Worm (Caenorhabditis elegans) whole organism, L3 larva: Measurements from ENCODE around the gene col-158.

Experiments
- ZK546.5 ChIP-seq: sonication (generic microtip); optimal IDR thresholded peaks from 2 replicates; lab custom pipeline; 2017; ENCODE audit warnings: missing biosample characterization, missing genetic modification characterization
- aly-2 ChIP-seq: fragments of 150-350 bp; optimal IDR thresholded peaks from 2 replicates; lab custom pipeline; 2014; ENCODE audit warnings: missing biosample characterization, missing genetic modification characterization
- ceh-28 ChIP-seq: fragments of 150-350 bp; optimal IDR thresholded peaks from 2 replicates; lab custom pipeline; 2014; ENCODE audit warnings: missing biosample characterization, missing genetic modification reagents, missing genetic modification characterization
- ceh-82 ChIP-seq: fragments of 150-350 bp; optimal IDR thresholded peaks from 2 replicates; lab custom pipeline; 2014; ENCODE audit warnings: missing biosample characterization, missing genetic modification characterization
- ceh-9 ChIP-seq: sonication (generic microtip); optimal IDR thresholded peaks from 2 replicates; lab custom pipeline; 2018; ENCODE audit warnings: missing biosample characterization, missing genetic modification characterization
- daf-12 ChIP-seq: fragments of 150-350 bp; optimal IDR thresholded peaks from 2 replicates; lab custom pipeline; 2014; ENCODE audit warnings: missing biosample characterization, missing genetic modification reagents, missing genetic modification characterization
- egl-5 ChIP-seq: fragments of 150-350 bp; optimal IDR thresholded peaks from 2 replicates; lab custom pipeline; 2017; ENCODE audit warnings: missing biosample characterization, missing genetic modification reagents, missing genetic modification characterization, inconsistent platforms
- elt-1 ChIP-seq: fragments of 150-350 bp; optimal IDR thresholded peaks from 2 replicates; lab custom pipeline; 2014; ENCODE audit warnings: missing biosample characterization, missing genetic modification characterization
- elt-2 ChIP-seq: sonication (generic microtip); optimal IDR thresholded peaks from 2 replicates; lab custom pipeline; 2016; ENCODE audit warnings: missing genetic modification reagents, mild to moderate bottlenecking, missing genetic modification characterization, missing compliant biosample characterization
- eor-1 ChIP-seq, 2 experiments: fragments of 150-350 bp; optimal IDR thresholded peaks; 2 replicates each; lab custom pipeline; 2014 to 2018; ENCODE audit warnings: missing biosample characterization in 2 of 2, missing genetic modification characterization in 2 of 2
- fkh-10 ChIP-seq: sonication (generic microtip); optimal IDR thresholded peaks from 2 replicates; lab custom pipeline; 2017; ENCODE audit warnings: missing biosample characterization, missing genetic modification reagents, missing genetic modification characterization
- fos-1 ChIP-seq: fragments of 150-350 bp; optimal IDR thresholded peaks from 2 replicates; lab custom pipeline; 2014; ENCODE audit warnings: missing biosample characterization, missing genetic modification characterization
- hmg-11 ChIP-seq: sonication (generic microtip); optimal IDR thresholded peaks from 2 replicates; lab custom pipeline; 2016; ENCODE audit warnings: missing genetic modification characterization, missing compliant biosample characterization
- jun-1 ChIP-seq: fragments of 150-350 bp; optimal IDR thresholded peaks from 2 replicates; lab custom pipeline; 2014; ENCODE audit warnings: missing biosample characterization, missing genetic modification reagents, missing genetic modification characterization
- lin-15B ChIP-seq: fragments of 150-350 bp; optimal IDR thresholded peaks from 2 replicates; lab custom pipeline; 2014; ENCODE audit warnings: missing biosample characterization, missing genetic modification characterization
- lsy-12 ChIP-seq: sonication (generic microtip); optimal IDR thresholded peaks from 2 replicates; lab custom pipeline; 2016; ENCODE audit warnings: mild to moderate bottlenecking, missing genetic modification characterization, missing compliant biosample characterization
- mml-1 ChIP-seq: fragments of 150-350 bp; sonication (generic microtip); optimal IDR thresholded peaks from 3 replicates; lab custom pipeline; 2014; ENCODE audit warnings: missing biosample characterization, missing genetic modification characterization
- nfya-1 ChIP-seq: sonication (generic microtip); optimal IDR thresholded peaks from 2 replicates; lab custom pipeline; 2017; ENCODE audit warnings: missing genetic modification characterization, mild to moderate bottlenecking, missing compliant biosample characterization, antibody characterized with exemption, moderate library complexity; ENCODE audit not compliant: insufficient read depth
- nhr-237 ChIP-seq: fragments of 150-350 bp; optimal IDR thresholded peaks from 2 replicates; lab custom pipeline; 2014; ENCODE audit warnings: missing biosample characterization, missing genetic modification characterization
- nhr-25 ChIP-seq: sonication (generic microtip); optimal IDR thresholded peaks from 2 replicates; lab custom pipeline; 2017; ENCODE audit warnings: missing biosample characterization, missing genetic modification characterization
- nhr-28 ChIP-seq: fragments of 150-350 bp; optimal IDR thresholded peaks from 2 replicates; lab custom pipeline; 2014; ENCODE audit warnings: missing biosample characterization, missing genetic modification characterization
- nhr-67 ChIP-seq: fragments of 150-350 bp; optimal IDR thresholded peaks from 2 replicates; lab custom pipeline; 2014; ENCODE audit warnings: missing biosample characterization, missing genetic modification characterization
- nhr-76 ChIP-seq: fragments of 150-350 bp; sonication (generic microtip); optimal IDR thresholded peaks from 5 replicates; lab custom pipeline; 2014; ENCODE audit warnings: missing biosample characterization, missing genetic modification characterization
- nhr-77 ChIP-seq: fragments of 150-350 bp; optimal IDR thresholded peaks from 2 replicates; lab custom pipeline; 2014; ENCODE audit warnings: missing biosample characterization, missing genetic modification characterization
- pha-4 ChIP-seq: fragments of 150-350 bp; optimal IDR thresholded peaks from 2 replicates; lab custom pipeline; 2014; ENCODE audit warnings: missing biosample characterization, missing genetic modification reagents, missing genetic modification characterization
- pqm-1 ChIP-seq: fragments of 150-350 bp; optimal IDR thresholded peaks from 2 replicates; lab custom pipeline; 2017; ENCODE audit warnings: missing biosample characterization, missing genetic modification characterization, inconsistent platforms
- sea-2 ChIP-seq: fragments of 150-350 bp; sonication (generic microtip); optimal IDR thresholded peaks from 4 replicates; lab custom pipeline; 2014; ENCODE audit warnings: missing biosample characterization, missing genetic modification reagents, missing genetic modification characterization
- tbx-2 ChIP-seq: sonication (generic microtip); optimal IDR thresholded peaks from 2 replicates; lab custom pipeline; 2016; ENCODE audit warnings: mild to moderate bottlenecking, missing genetic modification characterization, missing compliant biosample characterization
- unc-39 ChIP-seq: sonication (generic microtip); optimal IDR thresholded peaks from 4 replicates; lab custom pipeline; 2017; ENCODE audit warnings: missing biosample characterization, missing genetic modification characterization
- unc-62 ChIP-seq: fragments of 150-350 bp; sonication (generic microtip); optimal IDR thresholded peaks from 4 replicates; lab custom pipeline; 2014; ENCODE audit warnings: missing biosample characterization, missing genetic modification reagents, missing genetic modification characterization
- zag-1 ChIP-seq: fragments of 150-350 bp; optimal IDR thresholded peaks from 2 replicates; lab custom pipeline; 2014; ENCODE audit warnings: missing biosample characterization, missing genetic modification characterization
- ztf-11 ChIP-seq: fragments of 150-350 bp; optimal IDR thresholded peaks from 2 replicates; lab custom pipeline; 2014; ENCODE audit warnings: missing biosample characterization, missing genetic modification characterization
- ztf-4 ChIP-seq: fragments of 150-350 bp; optimal IDR thresholded peaks from 2 replicates; lab custom pipeline; 2014; ENCODE audit warnings: missing biosample characterization, missing genetic modification characterization

col-158 gene

ce11 chrV:11860375-11860774 lies 31.0 kb downstream of the col-158 start, which contains the start of gene R13H4.5:
Gene R13H4.5 (plus strand): TSS chrV:11860675.
- TF ChIP-seq unc-39 (tag; lab: Kevin White, UChicago), result no peak
- no peak for TF ChIP-seq fkh-10 (GFP tag; lab: Kevin White, UChicago)
- no peak for TF ChIP-seq egl-5
- TF ChIP-seq hmg-11 (tag; lab: Kevin White, UChicago), result no peak
- no peak for TF ChIP-seq nhr-76 (tag; lab: Kevin White, UChicago)
- no peak for TF ChIP-seq nhr-77 (tag; lab: Kevin White, UChicago)
- no peak for TF ChIP-seq nfya-1 (tag; lab: Kevin White, UChicago)
- no peak for TF ChIP-seq jun-1 (tag; lab: Kevin White, UChicago)
- TF ChIP-seq elt-1 (tag; lab: Kevin White, UChicago), result no peak
- no peak for TF ChIP-seq nhr-28 (tag; lab: Kevin White, UChicago)
- TF ChIP-seq daf-12 (tag; lab: Kevin White, UChicago), result no peak
- no peak for TF ChIP-seq nhr-237 (tag; lab: Kevin White, UChicago)

- TF ChIP-seq eor-1 (tag; optimal IDR thresholded peaks at IDR 0.05; lab: Kevin White, UChicago) (no peak), pha-4 (tag; lab: Kevin White, UChicago) (peak; percentile 36), jun-1 (tag; lab: Kevin White, UChicago) (peak; percentile 52), nhr-237 (tag; lab: Kevin White, UChicago) (no peak), ceh-82 (tag; lab: Kevin White, UChicago) (no peak), unc-39 (tag; lab: Kevin White, UChicago) (no peak), aly-2 (tag; lab: Kevin White, UChicago) (no peak), elt-2 (tag; lab: Kevin White, UChicago) (peak; percentile 36), pqm-1 (peak; percentile 58), ZK546.5 (tag; lab: Kevin White, UChicago) (no peak), ztf-11 (tag; lab: Kevin White, UChicago) (no peak), zag-1 (tag; lab: Kevin White, UChicago) (no peak)
Measured at ce11 chrV:11861880-11862544, 32.6 kb downstream of the col-158 start.

- TF ChIP-seq ceh-9 (tag; lab: Kevin White, UChicago) (no peak), ceh-28 (no peak), nhr-25 (no peak), zag-1 (tag; lab: Kevin White, UChicago) (no peak), pha-4 (tag; lab: Kevin White, UChicago) (peak; percentile 20), daf-12 (tag; lab: Kevin White, UChicago) (no peak)
Measured at ce11 chrV:11862817-11863216, 33.4 kb downstream of the col-158 start, which contains the start of gene R13H4.6. Gene R13H4.6 (plus strand): TSS chrV:11863117.

- no peak for TF ChIP-seq nhr-25
- no peak for TF ChIP-seq pqm-1
- TF ChIP-seq unc-62 (GFP tag; lab: Kevin White, UChicago), result no peak
- no peak for TF ChIP-seq nhr-67 (tag; lab: Kevin White, UChicago)
- no peak for TF ChIP-seq pha-4 (tag; lab: Kevin White, UChicago)
- TF ChIP-seq nhr-28 (tag; lab: Kevin White, UChicago), result no peak
- no peak for TF ChIP-seq egl-5
- no peak for TF ChIP-seq lin-15B (tag; lab: Kevin White, UChicago)
- no peak for TF ChIP-seq mml-1
- TF ChIP-seq tbx-2 (tag; lab: Kevin White, UChicago), result no peak
- no peak for TF ChIP-seq jun-1 (tag; lab: Kevin White, UChicago)
- no peak for TF ChIP-seq sea-2 (GFP tag; lab: Kevin White, UChicago)
- no peak for TF ChIP-seq fos-1 (tag; lab: Kevin White, UChicago)
- TF ChIP-seq lsy-12, result no peak
- no peak for TF ChIP-seq ztf-4 (tag; lab: Kevin White, UChicago)
- TF ChIP-seq nhr-77 (tag; lab: Kevin White, UChicago), result no peak
Measured at ce11 chrV:11868142-11868541, 38.8 kb downstream of the col-158 start, which contains the start of gene R13H4.7. Gene R13H4.7 (minus strand): TSS chrV:11868242.

ce11 chrV:11875060-11875459 lies 45.7 kb downstream of the col-158 start, which contains the start of gene sulp-4:
Gene sulp-4 (plus strand): TSS chrV:11875360.
- TF ChIP-seq nhr-77 (tag; lab: Kevin White, UChicago), result no peak
- TF ChIP-seq pqm-1, result no peak
- TF ChIP-seq nhr-25, result no peak
- TF ChIP-seq, all 47 proteins: peak for 0
